Fruit fly (Drosophila melanogaster) whole organism, pupa: ENCODE data around the gene Drs.

ENCODE experiments used
- CG15710 ChIP-seq: fragments of 200-800 bp; sonication (Bioruptor generic); optimal IDR thresholded peaks from 2 replicates; lab custom pipeline; 2018; ENCODE audit warnings: missing biosample characterization, mild to moderate bottlenecking, missing genetic modification characterization, moderate library complexity
- CG34367 ChIP-seq: fragments of 200-800 bp; sonication (Bioruptor generic); optimal IDR thresholded peaks from 2 replicates; lab custom pipeline; 2018; ENCODE audit warnings: missing biosample characterization, mild to moderate bottlenecking, missing genetic modification characterization
- CG4496 ChIP-seq: fragments of 200-800 bp; sonication (Bioruptor generic); IDR thresholded peaks from 3 replicates; pipeline ENCODE4 v1.3.6; 2022; ENCODE audit warnings: missing biosample characterization, missing genetic modification characterization
- D1 ChIP-seq: fragments of 200-800 bp; sonication (Bioruptor generic); optimal IDR thresholded peaks from 2 replicates; lab custom pipeline; 2018; ENCODE audit warnings: missing biosample characterization, mild to moderate bottlenecking, missing genetic modification characterization, moderate library complexity
- Pif1A ChIP-seq: fragments of 200-800 bp; sonication (Bioruptor generic); optimal IDR thresholded peaks from 3 replicates; lab custom pipeline; 2016; ENCODE audit warnings: missing biosample characterization, missing genetic modification characterization
- Snoo ChIP-seq: fragments of 200-800 bp; sonication (Bioruptor generic); optimal IDR thresholded peaks from 3 replicates; lab custom pipeline; 2017; ENCODE audit warnings: missing biosample characterization, mild to moderate bottlenecking, missing genetic modification characterization, inconsistent platforms
- fd96Ca ChIP-seq: fragments of 200-800 bp; sonication (Bioruptor generic); IDR thresholded peaks from 3 replicates; pipeline ENCODE4 v1.3.6; 2022; ENCODE audit warnings: missing biosample characterization, missing genetic modification characterization

DNA sequence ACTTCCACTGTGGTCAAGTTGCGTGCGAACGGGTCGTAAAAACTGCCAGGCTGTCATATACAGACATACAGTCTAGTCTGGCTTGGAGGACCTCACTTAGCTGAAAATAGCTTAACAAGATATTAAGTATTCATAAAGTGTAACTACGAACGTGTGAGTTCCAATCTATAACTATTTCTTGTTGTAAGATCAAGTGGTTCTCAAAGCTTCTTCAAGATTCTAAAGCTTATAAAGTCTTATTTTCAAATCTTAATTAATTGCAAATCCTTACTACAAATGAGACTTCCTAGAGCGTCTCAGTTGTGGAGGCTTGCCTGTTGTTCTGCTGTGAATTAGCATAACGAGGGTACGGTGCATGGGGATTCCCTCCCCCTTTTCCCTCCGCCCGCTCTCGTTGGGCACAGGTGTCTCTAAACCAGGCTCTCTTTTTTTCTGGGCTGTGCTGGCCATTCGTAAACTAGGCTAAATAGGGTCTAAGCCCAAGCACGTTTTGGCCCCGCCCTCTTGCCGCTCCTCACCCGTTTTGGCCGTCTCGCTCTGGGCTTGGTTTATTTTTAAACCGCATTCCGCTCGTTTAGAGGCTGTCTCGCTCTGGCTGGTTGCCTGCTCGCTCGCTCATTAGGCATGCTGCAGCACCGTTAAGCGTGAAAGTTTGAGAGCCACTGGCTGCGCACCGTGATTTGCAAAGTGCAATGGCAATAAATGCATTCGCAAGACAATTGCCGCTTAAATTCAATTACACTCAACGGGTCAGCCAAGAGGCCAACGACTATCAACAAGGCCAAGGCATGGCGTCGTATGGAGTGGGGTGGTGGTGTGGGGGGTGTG lies 31.1 kb upstream of the Drs start:
- TF ChIP-seq CG15710 (peak; percentile 70), fd96Ca (no peak), CG4496 (no peak; the same call in 2 of the 3 replicates), D1 (tag; lab: Kevin White, UChicago) (no peak), Snoo (tag; lab: Kevin White, UChicago) (no peak), Pif1A (GFP tag; lab: Kevin White, UChicago) (no peak), CG34367 (peak; percentile 31)
